Fruit fly (Drosophila melanogaster) whole organism, embryonic: ENCODE results near the gene CG32074.

ENCODE experiments used
- Asciz ChIP-seq: fragments of 200-800 bp; sonication (Bioruptor generic); optimal IDR thresholded peaks from 2 replicates; lab custom pipeline; 2017; ENCODE audit warnings: missing biosample characterization, mild to moderate bottlenecking, missing genetic modification characterization, missing genetic modification reagents
- CG10959 ChIP-seq: fragments of 200-800 bp; sonication (Bioruptor generic); IDR thresholded peaks from 2 replicates; pipeline ENCODE4 v1.3.6; 2022; ENCODE audit warnings: missing biosample characterization, missing genetic modification characterization
- CG11093 ChIP-seq: fragments of 200-800 bp; sonication (Bioruptor generic); IDR thresholded peaks from 3 replicates; pipeline ENCODE4 v1.3.6; 2022; ENCODE audit warnings: missing biosample characterization, missing genetic modification characterization
- CG13296 ChIP-seq: fragments of 200-800 bp; sonication (Bioruptor generic); optimal IDR thresholded peaks from 3 replicates; lab custom pipeline; 2018; ENCODE audit warnings: missing biosample characterization, mild to moderate bottlenecking, missing genetic modification characterization
- CG13624 ChIP-seq: fragments of 200-800 bp; sonication (Bioruptor generic); optimal IDR thresholded peaks from 2 replicates; lab custom pipeline; 2016; ENCODE audit warnings: missing biosample characterization, missing genetic modification characterization
- CG14441 ChIP-seq: fragments of 200-800 bp; sonication (Bioruptor generic); IDR thresholded peaks from 2 replicates; pipeline ENCODE4 v1.3.6; 2022; ENCODE audit warnings: missing biosample characterization, missing genetic modification characterization
- CG15011 ChIP-seq: fragments of 200-800 bp; sonication (Bioruptor generic); optimal IDR thresholded peaks from 3 replicates; lab custom pipeline; 2018; ENCODE audit warnings: missing biosample characterization, mild to moderate bottlenecking, missing genetic modification characterization
- CG15073 ChIP-seq: fragments of 200-800 bp; sonication (Bioruptor generic); optimal IDR thresholded peaks from 2 replicates; lab custom pipeline; 2016; ENCODE audit warnings: missing biosample characterization, missing genetic modification characterization
- CG17328 ChIP-seq: fragments of 200-800 bp; sonication (Bioruptor generic); IDR thresholded peaks from 2 replicates; pipeline ENCODE4 v1.3.6; 2022; ENCODE audit warnings: missing biosample characterization, missing genetic modification characterization
- CG2678 ChIP-seq: fragments of 200-800 bp; sonication (Bioruptor generic); optimal IDR thresholded peaks from 3 replicates; lab custom pipeline; 2019; ENCODE audit warnings: missing biosample characterization, mild to moderate bottlenecking, missing genetic modification characterization, moderate library complexity
- CG33557 ChIP-seq: fragments of 200-800 bp; sonication (Bioruptor generic); optimal IDR thresholded peaks from 2 replicates; lab custom pipeline; 2019; ENCODE audit warnings: missing biosample characterization, mild to moderate bottlenecking, missing genetic modification characterization, moderate library complexity
- CG34422 ChIP-seq: fragments of 200-800 bp; sonication (Bioruptor generic); IDR thresholded peaks from 3 replicates; pipeline ENCODE4 v1.3.6; 2022; ENCODE audit warnings: missing biosample characterization, missing genetic modification characterization
- CG4730 ChIP-seq: fragments of 200-800 bp; sonication (Bioruptor generic); IDR thresholded peaks from 2 replicates; pipeline ENCODE4 v1.3.6; 2022; ENCODE audit warnings: missing biosample characterization, missing genetic modification characterization
- CG6654 ChIP-seq: fragments of 200-800 bp; sonication (Bioruptor generic); optimal IDR thresholded peaks from 2 replicates; lab custom pipeline; 2017; ENCODE audit warnings: missing biosample characterization, mild to moderate bottlenecking, missing genetic modification characterization
- CG6813 ChIP-seq: fragments of 200-800 bp; sonication (Bioruptor generic); optimal IDR thresholded peaks from 2 replicates; lab custom pipeline; 2017; ENCODE audit warnings: missing biosample characterization, missing genetic modification characterization, mild to moderate bottlenecking, moderate library complexity, missing genetic modification reagents
- CG9215 ChIP-seq: fragments of 200-800 bp; sonication (Bioruptor generic); IDR thresholded peaks from 2 replicates; pipeline ENCODE4 v1.3.6; 2022; ENCODE audit warnings: missing biosample characterization, missing genetic modification characterization
- CG9609 ChIP-seq: fragments of 200-800 bp; sonication (Bioruptor generic); optimal IDR thresholded peaks from 3 replicates; lab custom pipeline; 2016; ENCODE audit warnings: missing biosample characterization, missing genetic modification characterization
- Hmr ChIP-seq: fragments of 200-800 bp; sonication (Bioruptor generic); optimal IDR thresholded peaks from 3 replicates; lab custom pipeline; 2017; ENCODE audit warnings: mild to moderate bottlenecking, missing biosample characterization, missing genetic modification reagents, missing genetic modification characterization
- Oaz ChIP-seq: fragments of 200-800 bp; sonication (Bioruptor generic); IDR thresholded peaks from 2 replicates; pipeline ENCODE4 v1.3.6; 2022; ENCODE audit warnings: missing biosample characterization, missing genetic modification characterization
- Oli ChIP-seq: fragments of 200-800 bp; sonication (Bioruptor generic); optimal IDR thresholded peaks from 2 replicates; lab custom pipeline; 2018; ENCODE audit warnings: missing biosample characterization, mild to moderate bottlenecking, missing genetic modification characterization, moderate library complexity
- Taf1 ChIP-seq: fragments of 200-800 bp; sonication (Bioruptor generic); IDR thresholded peaks from 2 replicates; pipeline ENCODE4 v1.3.6; 2022; ENCODE audit warnings: missing biosample characterization, missing genetic modification characterization
- Trl ChIP-seq, 3 experiments: fragments of >200 bp in 2 of 3; fragments of 200-800 bp in 1 of 3; sonication (Bioruptor generic) in 1 of 3; optimal IDR thresholded peaks; 2 replicates in 1 of 3; 3 replicates in 2 of 3; lab custom pipeline; 2016 to 2017; ENCODE audit warnings: missing biosample characterization in 1 of 3, missing genetic modification characterization in 1 of 3
- Vsx1 ChIP-seq: fragments of 200-800 bp; sonication (Bioruptor generic); optimal IDR thresholded peaks from 2 replicates; lab custom pipeline; 2017; ENCODE audit warnings: missing biosample characterization, mild to moderate bottlenecking, missing genetic modification characterization, missing genetic modification reagents
- aop ChIP-seq: fragments of 200-800 bp; sonication (Bioruptor generic); IDR thresholded peaks from 2 replicates; pipeline ENCODE4 v1.3.6; 2022; ENCODE audit warnings: missing biosample characterization, missing genetic modification characterization
- cato ChIP-seq: fragments of 200-800 bp; sonication (Bioruptor generic); optimal IDR thresholded peaks from 2 replicates; lab custom pipeline; 2016; ENCODE audit warnings: missing biosample characterization, missing genetic modification characterization, borderline replicate concordance
- chn ChIP-seq: fragments of 200-800 bp; sonication (Bioruptor generic); optimal IDR thresholded peaks from 2 replicates; lab custom pipeline; 2016; ENCODE audit warnings: missing biosample characterization, missing genetic modification characterization
- corto ChIP-seq: fragments of 200-800 bp; sonication (Bioruptor generic); optimal IDR thresholded peaks from 2 replicates; lab custom pipeline; 2016; ENCODE audit warnings: missing biosample characterization, mild to moderate bottlenecking, missing genetic modification characterization, moderate library complexity
- crc ChIP-seq: fragments of 200-800 bp; sonication (Bioruptor generic); optimal IDR thresholded peaks from 2 replicates; lab custom pipeline; 2016; ENCODE audit warnings: missing biosample characterization, missing genetic modification characterization
- croc ChIP-seq: fragments of 200-800 bp; sonication (Bioruptor generic); conservative IDR thresholded peaks from 3 replicates; pipeline ENCODE4 v1.3.6; 2022; ENCODE audit warnings: missing biosample characterization, missing genetic modification characterization
- dimm ChIP-seq: fragments of 200-800 bp; sonication (Bioruptor generic); IDR thresholded peaks from 2 replicates; pipeline ENCODE4 v1.3.6; 2022; ENCODE audit warnings: missing biosample characterization, missing genetic modification characterization
- disco-r ChIP-seq: fragments of 200-800 bp; sonication (Bioruptor generic); optimal IDR thresholded peaks from 2 replicates; lab custom pipeline; 2016; ENCODE audit warnings: missing biosample characterization, missing genetic modification characterization
- dmrt11E ChIP-seq: fragments of 200-800 bp; sonication (Bioruptor generic); optimal IDR thresholded peaks from 3 replicates; lab custom pipeline; 2018; ENCODE audit warnings: missing biosample characterization, mild to moderate bottlenecking, missing genetic modification characterization, moderate library complexity
- fd64A ChIP-seq: fragments of 200-800 bp; sonication (Bioruptor generic); optimal IDR thresholded peaks from 3 replicates; lab custom pipeline; 2018; ENCODE audit warnings: missing biosample characterization, mild to moderate bottlenecking, missing genetic modification characterization
- fru ChIP-seq: fragments of >200 bp; optimal IDR thresholded peaks from 2 replicates; lab custom pipeline; 2017
- inv ChIP-seq: fragments of 200-800 bp; sonication (Bioruptor generic); IDR thresholded peaks from 2 replicates; pipeline ENCODE4 v1.3.6; 2022; ENCODE audit warnings: missing biosample characterization, missing genetic modification characterization; ENCODE audit not compliant: partially characterized antibody
- kah ChIP-seq: fragments of 200-800 bp; sonication (Bioruptor generic); optimal IDR thresholded peaks from 2 replicates; lab custom pipeline; 2018; ENCODE audit warnings: missing biosample characterization, mild to moderate bottlenecking, missing genetic modification characterization
- mirr ChIP-seq: fragments of 200-800 bp; sonication (Bioruptor generic); optimal IDR thresholded peaks from 3 replicates; lab custom pipeline; 2018; ENCODE audit warnings: missing biosample characterization, mild to moderate bottlenecking, missing genetic modification characterization
- nerfin-2 ChIP-seq: fragments of 200-800 bp; sonication (Bioruptor generic); IDR thresholded peaks from 2 replicates; pipeline ENCODE4 v1.3.6; 2022; ENCODE audit warnings: missing biosample characterization, missing genetic modification characterization; ENCODE audit not compliant: partially characterized antibody
- org-1 ChIP-seq: fragments of 200-800 bp; sonication (Bioruptor generic); optimal IDR thresholded peaks from 2 replicates; lab custom pipeline; 2017; ENCODE audit warnings: missing biosample characterization, missing genetic modification characterization
- psq ChIP-seq: fragments of 200-800 bp; sonication (Bioruptor generic); optimal IDR thresholded peaks from 2 replicates; lab custom pipeline; 2017; ENCODE audit warnings: missing biosample characterization, missing genetic modification characterization
- rib ChIP-seq: fragments of 200-800 bp; sonication (Bioruptor generic); IDR thresholded peaks from 2 replicates; pipeline ENCODE4 v1.3.6; 2022; ENCODE audit warnings: missing biosample characterization, missing genetic modification characterization
- row ChIP-seq: fragments of 200-800 bp; sonication (Bioruptor generic); IDR thresholded peaks from 3 replicates; pipeline ENCODE4 v1.3.6; 2022; ENCODE audit warnings: missing biosample characterization, missing genetic modification characterization
- schlank ChIP-seq: fragments of 200-800 bp; sonication (Bioruptor generic); optimal IDR thresholded peaks from 2 replicates; lab custom pipeline; 2018; ENCODE audit warnings: missing biosample characterization, mild to moderate bottlenecking, missing genetic modification characterization
- seq ChIP-seq: fragments of 200-800 bp; sonication (Bioruptor generic); IDR thresholded peaks from 2 replicates; pipeline ENCODE4 v1.3.6; 2022; ENCODE audit warnings: missing biosample characterization, missing genetic modification characterization
- sisA ChIP-seq: fragments of 200-800 bp; sonication (Bioruptor generic); IDR thresholded peaks from 2 replicates; pipeline ENCODE4 v1.3.6; 2022; ENCODE audit warnings: missing biosample characterization, missing genetic modification characterization
- tna ChIP-seq: fragments of 200-800 bp; sonication (Bioruptor generic); IDR thresholded peaks from 2 replicates; pipeline ENCODE4 v1.3.6; 2022; ENCODE audit warnings: missing biosample characterization, missing genetic modification characterization; ENCODE audit not compliant: partially characterized antibody
- trh ChIP-seq: fragments of 200-800 bp; sonication (Bioruptor generic); optimal IDR thresholded peaks from 2 replicates; lab custom pipeline; 2016; ENCODE audit warnings: missing biosample characterization, missing genetic modification characterization
- zf30C ChIP-seq: fragments of 200-800 bp; sonication (Bioruptor generic); optimal IDR thresholded peaks from 3 replicates; lab custom pipeline; 2018; ENCODE audit warnings: missing biosample characterization, mild to moderate bottlenecking, missing genetic modification characterization
- zfh1 ChIP-seq: fragments of 200-800 bp; sonication (Bioruptor generic); IDR thresholded peaks from 3 replicates; pipeline ENCODE4 v1.3.6; 2022; ENCODE audit warnings: missing biosample characterization, missing genetic modification characterization

Gene CG32074

dm6 chr3L:11085810-11086209 lies 46.3 kb downstream of the CG32074 start (continued):
- peak; percentile 80 for TF ChIP-seq mirr
- peak; percentile 9 for TF ChIP-seq CG13296 (GFP tag; lab: Kevin White, UChicago)
- peak; percentile 84 for TF ChIP-seq kah (GFP tag; lab: Kevin White, UChicago)
- TF ChIP-seq CG17328 (GFP tag; lab: Robert Waterston, UW): 0 out of 2 replicates have a peak, but pooled peaks have one; percentile 11
- no peak for TF ChIP-seq trh (GFP tag; lab: Kevin White, UChicago)
- peak; percentile 41 for TF ChIP-seq CG6813
- TF ChIP-seq Asciz: peak; percentile 26

dm6 chr3L:11084557-11085231 lies 47.4 kb downstream of the CG32074 start:
- TF ChIP-seq schlank (tag; lab: Kevin White, UChicago) (peak; percentile 70), dmrt11E (tag; lab: Kevin White, UChicago) (peak; percentile 98), CG14441 (GFP tag; lab: Robert Waterston, UW) (peak; percentile 96), CG15073 (GFP tag; lab: Kevin White, UChicago) (peak; percentile 78), disco-r (peak; percentile 92), nerfin-2 (GFP tag; lab: Robert Waterston, UW) (no peak), Oli (tag; lab: Kevin White, UChicago) (peak; percentile 98), chn (GFP tag; lab: Kevin White, UChicago) (peak; percentile 97), CG11093 (GFP tag; lab: Robert Waterston, UW) (peak; percentile 94), zfh1 (GFP tag; lab: Robert Waterston, UW) (peak; percentile 98), Trl (optimal IDR thresholded peaks at IDR 0.05; lab: Kevin White, UChicago) (peak; percentile 35 to 55), Trl (GFP tag; optimal IDR thresholded peaks at IDR 0.05; lab: Kevin White, UChicago) (peak; percentile 97), tna (GFP tag; lab: Robert Waterston, UW) (no peak), Hmr (peak; percentile 86), fd64A (GFP tag; lab: Kevin White, UChicago) (peak; percentile 88), CG4730 (GFP tag; lab: Robert Waterston, UW) (peak; percentile 94), dimm (GFP tag; lab: Robert Waterston, UW) (peak; percentile 90), Oaz (GFP tag; lab: Robert Waterston, UW) (peak; percentile 87), CG2678 (peak; percentile 97), zf30C (GFP tag; lab: Kevin White, UChicago) (peak; percentile 91), CG33557 (GFP tag; lab: Kevin White, UChicago) (peak; percentile 97), Taf1 (peak; percentile 75), aop (GFP tag; lab: Robert Waterston, UW) (peak; percentile 92), corto (GFP tag; lab: Kevin White, UChicago) (peak; percentile 66), sisA (peak; percentile 95), crc (GFP tag; lab: Kevin White, UChicago) (peak; percentile 95), inv (no peak), CG9609 (GFP tag; lab: Kevin White, UChicago) (peak; percentile 95), psq (GFP tag; lab: Kevin White, UChicago) (peak; percentile 91), seq (peak; percentile 95), org-1 (GFP tag; lab: Kevin White, UChicago) (peak; percentile 93), croc (GFP tag; lab: Robert Waterston, UW) (peak; percentile 94), cato (GFP tag; lab: Kevin White, UChicago) (peak; percentile 95), CG9215 (GFP tag; lab: Robert Waterston, UW) (peak; percentile 78), CG15011 (GFP tag; lab: Kevin White, UChicago) (peak; percentile 88), CG13624 (GFP tag; lab: Kevin White, UChicago) (peak; percentile 96), Vsx1 (GFP tag; lab: Kevin White, UChicago) (peak; percentile 92), row (peak; percentile 97), rib (GFP tag; lab: Robert Waterston, UW) (peak; percentile 89), fru (no peak), CG34422 (GFP tag; lab: Robert Waterston, UW) (peak; percentile 97), CG6654 (GFP tag; lab: Kevin White, UChicago) (peak; percentile 78), CG10959 (peak; percentile 95)
